Worm (Caenorhabditis elegans): ENCODE data around the gene magu-4.

Gene magu-4

DNA sequence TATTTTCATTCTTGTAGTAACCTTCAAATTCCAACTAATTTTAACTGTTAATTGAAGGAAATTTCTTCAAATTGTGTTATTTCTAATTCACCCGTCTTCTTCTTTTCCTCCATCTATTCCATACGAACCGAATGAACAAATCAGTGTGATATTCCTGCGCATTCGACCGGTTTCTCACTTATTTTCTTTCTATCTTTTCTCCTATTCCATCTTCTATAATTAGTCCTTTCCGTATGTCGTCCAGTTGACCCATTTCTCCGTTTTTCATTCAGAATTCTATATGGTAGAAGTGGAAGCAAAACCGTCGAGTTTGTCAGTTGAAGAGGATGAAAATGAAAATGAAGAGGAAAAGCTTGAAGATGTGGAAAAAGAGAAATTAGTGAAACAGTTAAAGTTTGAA is at the start of gene magu-4:
magu-4 (plus strand) TSS at position 218 of the 400 bp plus-strand sequence.
- TF ChIP-seq ama-1 (optimal IDR thresholded peaks at IDR 0.05), result no peak
- no peak for TF ChIP-seq ets-7 (tag; optimal IDR thresholded peaks at IDR 0.05)
- no peak for TF ChIP-seq tbx-37 (GFP tag; conservative IDR thresholded peaks at IDR 0.05)
- TF ChIP-seq ceh-36 (tag; optimal IDR thresholded peaks at IDR 0.05), result no peak
- TF ChIP-seq pes-1 (GFP tag; IDR thresholded peaks at IDR 0.05), result no peak
- TF ChIP-seq F13C5.2 (tag; optimal IDR thresholded peaks at IDR 0.05), result no peak
- no peak for TF ChIP-seq tbx-11 (GFP tag; IDR thresholded peaks at IDR 0.05)
- no peak for TF ChIP-seq flt-1 (GFP tag; IDR thresholded peaks at IDR 0.05)

DNA sequence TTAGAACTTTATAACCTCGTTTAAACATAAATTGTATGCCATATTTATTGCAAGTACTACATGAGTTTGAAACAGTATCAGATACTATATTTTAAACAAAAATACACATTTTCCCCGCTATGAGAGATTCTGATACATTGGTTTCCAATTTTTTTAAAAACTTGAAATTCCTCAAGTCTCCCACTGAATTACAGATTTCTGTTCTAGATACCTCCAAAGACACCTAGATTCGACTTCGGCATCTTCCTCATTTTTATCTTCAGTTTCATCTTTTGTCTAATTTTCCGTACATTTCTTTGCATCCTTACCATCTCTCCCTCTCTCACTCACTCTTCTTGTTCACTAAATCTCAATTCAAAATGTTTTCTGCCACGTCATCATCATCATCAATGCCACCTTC is 45.6 kb upstream of the magu-4 start, which contains the start of gene T13H10.2:
T13H10.2 (plus strand) TSS at position 301 of the 400 bp plus-strand sequence.
- TF ChIP-seq ceh-36 (tag; optimal IDR thresholded peaks at IDR 0.05), result no peak
- TF ChIP-seq hnd-1 (tag; optimal IDR thresholded peaks at IDR 0.05), result no peak
- no peak for TF ChIP-seq tra-4 (tag; optimal IDR thresholded peaks at IDR 0.05)
- no peak for TF ChIP-seq tbx-37 (GFP tag; conservative IDR thresholded peaks at IDR 0.05)
- TF ChIP-seq scrt-1 (GFP tag; IDR thresholded peaks at IDR 0.05), result no peak
- TF ChIP-seq sea-1 (GFP tag; conservative IDR thresholded peaks at IDR 0.05), result no peak
- TF ChIP-seq ceh-13 (GFP tag; optimal IDR thresholded peaks at IDR 0.05), result no peak
- no peak for TF ChIP-seq hmg-4 (GFP tag; optimal IDR thresholded peaks at IDR 0.05)
- TF ChIP-seq aly-1 (tag; optimal IDR thresholded peaks at IDR 0.05), result no peak
- no peak for TF ChIP-seq ets-7 (tag; optimal IDR thresholded peaks at IDR 0.05)
- no peak for TF ChIP-seq pes-1 (GFP tag; IDR thresholded peaks at IDR 0.05)
- no peak for TF ChIP-seq flt-1 (GFP tag; IDR thresholded peaks at IDR 0.05)
- no peak for TF ChIP-seq hmbx-1 (tag; optimal IDR thresholded peaks at IDR 0.05)

DNA sequence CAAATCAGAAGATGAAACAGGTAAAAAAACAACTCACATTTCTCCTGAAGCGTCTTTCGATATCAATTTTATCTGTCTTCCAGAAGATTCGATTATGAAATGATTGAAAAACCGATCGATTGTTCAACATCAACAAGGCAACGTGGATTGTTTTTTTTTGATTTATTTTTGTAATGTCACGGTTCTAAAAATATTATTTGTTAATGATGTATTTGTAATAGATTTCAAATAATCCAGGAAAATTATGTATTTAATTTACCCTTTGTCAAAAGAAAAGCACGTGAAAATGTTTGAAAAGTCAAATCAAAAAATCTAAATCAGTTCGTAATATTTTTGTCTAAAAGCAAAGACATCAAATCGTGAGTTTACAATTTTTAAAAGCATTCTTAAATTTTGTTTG is 40.5 kb upstream of the magu-4 start, which contains the start of the genes kin-5 and C47E12.11:
kin-5 (minus strand) TSS at position 101 of the 400 bp plus-strand sequence.
C47E12.11 (plus strand) TSS at position 320 of the 400 bp plus-strand sequence.
- no peak for TF ChIP-seq ceh-36 (tag; optimal IDR thresholded peaks at IDR 0.05)
- TF ChIP-seq F13C5.2 (tag; optimal IDR thresholded peaks at IDR 0.05), result no peak
- TF ChIP-seq hmg-4 (GFP tag; optimal IDR thresholded peaks at IDR 0.05), result no peak
- no peak for TF ChIP-seq scrt-1 (GFP tag; IDR thresholded peaks at IDR 0.05)
- TF ChIP-seq ceh-13 (GFP tag; optimal IDR thresholded peaks at IDR 0.05), result no peak
- TF ChIP-seq hnd-1 (tag; optimal IDR thresholded peaks at IDR 0.05), result no peak
- no peak for TF ChIP-seq tra-4 (tag; optimal IDR thresholded peaks at IDR 0.05)
- TF ChIP-seq sea-1 (GFP tag; conservative IDR thresholded peaks at IDR 0.05), result no peak
- no peak for TF ChIP-seq ets-7 (tag; optimal IDR thresholded peaks at IDR 0.05)
- TF ChIP-seq hmbx-1 (tag; optimal IDR thresholded peaks at IDR 0.05), result no peak
- no peak for TF ChIP-seq tbx-11 (GFP tag; IDR thresholded peaks at IDR 0.05)

ce11 chrIV:9972629-9973028 is 36.9 kb upstream of the magu-4 start, which contains the start of the genes C47E12.12 and C47E12.10:
Gene C47E12.12, minus strand, starts transcription at chrIV:9972729.
Gene C47E12.10, plus strand, starts transcription at chrIV:9972800.
- TF ChIP-seq B0310.2 (tag; optimal IDR thresholded peaks at IDR 0.05) (no peak), pes-1 (GFP tag; IDR thresholded peaks at IDR 0.05) (no peak), hmg-4 (GFP tag; optimal IDR thresholded peaks at IDR 0.05) (no peak)

DNA sequence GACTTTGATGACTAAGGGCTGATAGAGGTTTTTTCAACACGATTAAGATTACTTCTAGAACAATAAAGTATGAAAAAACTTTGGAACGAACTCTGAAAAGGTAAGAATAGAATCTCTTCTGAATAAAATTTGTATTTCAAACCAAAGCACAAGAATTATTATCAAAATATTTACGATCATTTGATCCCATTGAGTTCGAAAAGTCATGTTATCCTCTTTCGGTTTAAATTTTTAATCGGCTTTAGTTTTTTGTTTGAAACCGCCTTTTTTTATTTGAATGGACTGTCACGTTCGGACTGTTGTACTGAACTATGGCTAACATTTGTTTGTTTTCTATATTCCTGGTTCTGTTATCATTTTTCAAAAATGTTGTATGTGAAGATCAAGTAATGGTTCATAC is 35.2 kb upstream of the magu-4 start, which contains the start of gene C47E12.9:
C47E12.9 (plus strand) TSS at position 301 of the 400 bp plus-strand sequence.
- TF ChIP-seq F13C5.2 (tag; optimal IDR thresholded peaks at IDR 0.05) (no peak), aly-1 (tag; optimal IDR thresholded peaks at IDR 0.05) (no peak), sea-1 (GFP tag; conservative IDR thresholded peaks at IDR 0.05) (no peak), scrt-1 (GFP tag; IDR thresholded peaks at IDR 0.05) (no peak), B0310.2 (tag; optimal IDR thresholded peaks at IDR 0.05) (no peak), hmbx-1 (tag; optimal IDR thresholded peaks at IDR 0.05) (no peak)

- TF ChIP-seq hnd-1 (tag; optimal IDR thresholded peaks at IDR 0.05) (no peak), aly-1 (tag; optimal IDR thresholded peaks at IDR 0.05) (no peak), B0310.2 (tag; optimal IDR thresholded peaks at IDR 0.05) (no peak), ceh-36 (tag; optimal IDR thresholded peaks at IDR 0.05) (no peak), tra-4 (tag; optimal IDR thresholded peaks at IDR 0.05) (no peak), sea-1 (GFP tag; conservative IDR thresholded peaks at IDR 0.05) (no peak), flt-1 (GFP tag; IDR thresholded peaks at IDR 0.05) (no peak), tbx-11 (GFP tag; IDR thresholded peaks at IDR 0.05) (no peak), hmg-4 (GFP tag; optimal IDR thresholded peaks at IDR 0.05) (no peak), pes-1 (GFP tag; IDR thresholded peaks at IDR 0.05) (no peak), scrt-1 (GFP tag; IDR thresholded peaks at IDR 0.05) (no peak), hmbx-1 (tag; optimal IDR thresholded peaks at IDR 0.05) (no peak), tbx-37 (GFP tag; conservative IDR thresholded peaks at IDR 0.05) (no peak), ets-7 (tag; optimal IDR thresholded peaks at IDR 0.05) (no peak), F13C5.2 (tag; optimal IDR thresholded peaks at IDR 0.05) (no peak)
These were observed 33.3 kb upstream of the magu-4 start, which contains the start of gene C47E12.14 for ce11 chrIV:9976284-9976683. Gene C47E12.14, minus strand, starts transcription at chrIV:9976384.

- TF ChIP-seq ceh-13 (GFP tag; optimal IDR thresholded peaks at IDR 0.05), result no peak
- no peak for TF ChIP-seq tbx-11 (GFP tag; IDR thresholded peaks at IDR 0.05)
- TF ChIP-seq sea-1 (GFP tag; conservative IDR thresholded peaks at IDR 0.05), result no peak
- TF ChIP-seq tbx-37 (GFP tag; conservative IDR thresholded peaks at IDR 0.05), result no peak
- TF ChIP-seq scrt-1 (GFP tag; IDR thresholded peaks at IDR 0.05), result no peak
- no peak for TF ChIP-seq hnd-1 (tag; optimal IDR thresholded peaks at IDR 0.05)
- TF ChIP-seq B0310.2 (tag; optimal IDR thresholded peaks at IDR 0.05), result no peak
- no peak for TF ChIP-seq flt-1 (GFP tag; IDR thresholded peaks at IDR 0.05)
- no peak for TF ChIP-seq hmg-4 (GFP tag; optimal IDR thresholded peaks at IDR 0.05)
- no peak for TF ChIP-seq hmbx-1 (tag; optimal IDR thresholded peaks at IDR 0.05)
- TF ChIP-seq aly-1 (tag; optimal IDR thresholded peaks at IDR 0.05), result no peak
- no peak for TF ChIP-seq F13C5.2 (tag; optimal IDR thresholded peaks at IDR 0.05)
- no peak for TF ChIP-seq ets-7 (tag; optimal IDR thresholded peaks at IDR 0.05)
- TF ChIP-seq ceh-36 (tag; optimal IDR thresholded peaks at IDR 0.05), result no peak
- TF ChIP-seq pes-1 (GFP tag; IDR thresholded peaks at IDR 0.05), result no peak
- TF ChIP-seq tra-4 (tag; optimal IDR thresholded peaks at IDR 0.05), result no peak
- TF ChIP-seq ama-1 (optimal IDR thresholded peaks at IDR 0.05), result no peak
These were observed 31.9 kb upstream of the magu-4 start, which contains the start of gene dhp-2 for ce11 chrIV:9977602-9978172. Gene dhp-2, plus strand, starts transcription at chrIV:9978122.
